Fruit fly (Drosophila melanogaster) whole organism, embryonic: ENCODE data around the gene CG34026.

Source experiments
- Poxn ChIP-seq: fragments of 200-800 bp; sonication (Bioruptor generic); IDR thresholded peaks from 2 replicates; pipeline ENCODE4 v1.3.6; 2022; ENCODE audit warnings: missing biosample characterization, missing genetic modification characterization
- Side ChIP-seq: fragments of 200-800 bp; sonication (Bioruptor generic); optimal IDR thresholded peaks from 2 replicates; lab custom pipeline; 2016; ENCODE audit warnings: missing biosample characterization, missing genetic modification characterization
- dmrt11E ChIP-seq: fragments of 200-800 bp; sonication (Bioruptor generic); optimal IDR thresholded peaks from 3 replicates; lab custom pipeline; 2018; ENCODE audit warnings: missing biosample characterization, mild to moderate bottlenecking, missing genetic modification characterization, moderate library complexity
- ind ChIP-seq: fragments of 200-800 bp; sonication (Bioruptor generic); optimal IDR thresholded peaks from 3 replicates; lab custom pipeline; 2016; ENCODE audit warnings: missing biosample characterization, missing genetic modification characterization
- ranshi ChIP-seq: fragments of 200-800 bp; sonication (Bioruptor generic); IDR thresholded peaks from 2 replicates; pipeline ENCODE4 v1.3.6; 2022; ENCODE audit warnings: missing biosample characterization, missing genetic modification characterization
- tll ChIP-seq, 2 experiments: fragments of 200-800 bp in 1 of 2; fragments of >200 bp in 1 of 2; sonication (Bioruptor generic) in 1 of 2; optimal IDR thresholded peaks; 2 replicates each; lab custom pipeline; 2017 to 2019; ENCODE audit warnings: missing biosample characterization in 2 of 2, missing genetic modification characterization in 2 of 2, mild to moderate bottlenecking in 1 of 2, moderate library complexity in 1 of 2
- toy ChIP-seq: fragments of 200-800 bp; sonication (Bioruptor generic); IDR thresholded peaks from 2 replicates; pipeline ENCODE4 v1.3.6; 2022; ENCODE audit warnings: missing biosample characterization, missing genetic modification characterization

DNA sequence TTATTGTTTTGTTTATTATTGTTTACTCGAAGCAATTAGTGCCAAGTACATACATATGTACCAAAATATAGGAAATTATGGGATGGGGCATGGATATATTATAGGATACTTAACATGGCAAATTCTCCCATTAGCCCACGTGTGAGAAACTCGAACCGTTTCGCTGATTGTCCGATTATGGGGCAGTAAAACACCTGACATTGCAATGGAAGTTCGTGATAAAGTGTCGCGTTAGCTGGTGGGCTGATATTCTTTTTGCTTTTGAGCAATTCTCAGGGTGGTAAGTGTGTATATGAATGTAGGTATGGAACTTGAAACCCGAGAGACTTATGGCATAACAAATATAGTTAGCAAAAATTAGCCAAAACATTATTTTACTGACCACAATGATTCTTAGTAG is 44.4 kb downstream of the CG34026 start:
- TF ChIP-seq toy = no peak
- no peak for TF ChIP-seq tll (GFP tag; optimal IDR thresholded peaks at IDR 0.05; lab: Kevin White, UChicago)
- no peak for TF ChIP-seq Side (GFP tag; lab: Kevin White, UChicago)
- TF ChIP-seq ranshi (GFP tag; lab: Robert Waterston, UW) = no peak
- no peak for TF ChIP-seq ind (GFP tag; lab: Kevin White, UChicago)
- no peak for TF ChIP-seq Poxn
- TF ChIP-seq dmrt11E (tag; lab: Kevin White, UChicago) = no peak
